Worm (Caenorhabditis elegans) whole organism, L3 larva: ENCODE measurements around the gene cdc-14.

Experiments used
- R02D3.7 ChIP-seq: fragments of 150-350 bp; optimal IDR thresholded peaks from 2 replicates; lab custom pipeline; 2014; ENCODE audit warnings: missing biosample characterization, missing genetic modification characterization
- ZK546.5 ChIP-seq: sonication (generic microtip); optimal IDR thresholded peaks from 2 replicates; lab custom pipeline; 2017; ENCODE audit warnings: missing biosample characterization, missing genetic modification characterization
- aly-2 ChIP-seq: fragments of 150-350 bp; optimal IDR thresholded peaks from 2 replicates; lab custom pipeline; 2014; ENCODE audit warnings: missing biosample characterization, missing genetic modification characterization
- ama-1 ChIP-seq: fragments of 150-350 bp; optimal IDR thresholded peaks from 2 replicates; lab custom pipeline; 2018
- ceh-28 ChIP-seq: fragments of 150-350 bp; optimal IDR thresholded peaks from 2 replicates; lab custom pipeline; 2014; ENCODE audit warnings: missing biosample characterization, missing genetic modification reagents, missing genetic modification characterization
- egl-27 ChIP-seq: sonication (generic microtip); optimal IDR thresholded peaks from 4 replicates; lab custom pipeline; 2017; ENCODE audit warnings: missing biosample characterization, missing genetic modification reagents, missing genetic modification characterization
- egl-5 ChIP-seq: fragments of 150-350 bp; optimal IDR thresholded peaks from 2 replicates; lab custom pipeline; 2017; ENCODE audit warnings: missing biosample characterization, missing genetic modification reagents, missing genetic modification characterization, inconsistent platforms
- elt-1 ChIP-seq: fragments of 150-350 bp; optimal IDR thresholded peaks from 2 replicates; lab custom pipeline; 2014; ENCODE audit warnings: missing biosample characterization, missing genetic modification characterization
- elt-2 ChIP-seq: sonication (generic microtip); optimal IDR thresholded peaks from 2 replicates; lab custom pipeline; 2016; ENCODE audit warnings: missing genetic modification reagents, mild to moderate bottlenecking, missing genetic modification characterization, missing compliant biosample characterization
- elt-3 ChIP-seq, 3 experiments: fragments of 150-350 bp in 1 of 3; sonication (generic microtip) in 2 of 3; optimal IDR thresholded peaks; 2 replicates in 2 of 3; 4 replicates in 1 of 3; lab custom pipeline; 2014 to 2017; ENCODE audit warnings: missing biosample characterization in 3 of 3, missing genetic modification characterization in 3 of 3
- eor-1 ChIP-seq, 2 experiments: fragments of 150-350 bp; optimal IDR thresholded peaks; 2 replicates each; lab custom pipeline; 2014 to 2018; ENCODE audit warnings: missing biosample characterization in 2 of 2, missing genetic modification characterization in 2 of 2
- fkh-2 ChIP-seq: fragments of 150-350 bp; optimal IDR thresholded peaks from 2 replicates; lab custom pipeline; 2014; ENCODE audit warnings: missing biosample characterization, missing genetic modification reagents, missing genetic modification characterization
- fos-1 ChIP-seq: fragments of 150-350 bp; optimal IDR thresholded peaks from 2 replicates; lab custom pipeline; 2014; ENCODE audit warnings: missing biosample characterization, missing genetic modification characterization
- lin-15B ChIP-seq: fragments of 150-350 bp; optimal IDR thresholded peaks from 2 replicates; lab custom pipeline; 2014; ENCODE audit warnings: missing biosample characterization, missing genetic modification characterization
- lin-39 ChIP-seq: fragments of 150-350 bp; optimal IDR thresholded peaks from 2 replicates; lab custom pipeline; 2018; ENCODE audit warnings: missing biosample characterization, missing genetic modification reagents, missing genetic modification characterization
- lsy-12 ChIP-seq: sonication (generic microtip); optimal IDR thresholded peaks from 2 replicates; lab custom pipeline; 2016; ENCODE audit warnings: mild to moderate bottlenecking, missing genetic modification characterization, missing compliant biosample characterization
- mdl-1 ChIP-seq: fragments of 150-350 bp; optimal IDR thresholded peaks from 2 replicates; lab custom pipeline; 2014; ENCODE audit warnings: missing biosample characterization, missing genetic modification characterization
- mml-1 ChIP-seq: fragments of 150-350 bp; sonication (generic microtip); optimal IDR thresholded peaks from 3 replicates; lab custom pipeline; 2014; ENCODE audit warnings: missing biosample characterization, missing genetic modification characterization
- nfya-1 ChIP-seq: sonication (generic microtip); optimal IDR thresholded peaks from 2 replicates; lab custom pipeline; 2017; ENCODE audit warnings: missing genetic modification characterization, mild to moderate bottlenecking, missing compliant biosample characterization, antibody characterized with exemption, moderate library complexity; ENCODE audit not compliant: insufficient read depth
- nhr-11 ChIP-seq: fragments of 150-350 bp; optimal IDR thresholded peaks from 2 replicates; lab custom pipeline; 2014; ENCODE audit warnings: missing biosample characterization, missing genetic modification characterization
- nhr-12 ChIP-seq: fragments of 150-350 bp; optimal IDR thresholded peaks from 2 replicates; lab custom pipeline; 2014; ENCODE audit warnings: missing biosample characterization, missing genetic modification characterization
- nhr-23 ChIP-seq: fragments of 150-350 bp; optimal IDR thresholded peaks from 2 replicates; lab custom pipeline; 2014; ENCODE audit warnings: missing biosample characterization, missing genetic modification reagents, missing genetic modification characterization
- nhr-237 ChIP-seq: fragments of 150-350 bp; optimal IDR thresholded peaks from 2 replicates; lab custom pipeline; 2014; ENCODE audit warnings: missing biosample characterization, missing genetic modification characterization
- nhr-43 ChIP-seq: sonication (generic microtip); optimal IDR thresholded peaks from 2 replicates; lab custom pipeline; 2016; ENCODE audit warnings: mild to moderate bottlenecking, missing genetic modification characterization, missing compliant biosample characterization; ENCODE audit not compliant: poor library complexity, severe bottlenecking
- nhr-67 ChIP-seq: fragments of 150-350 bp; optimal IDR thresholded peaks from 2 replicates; lab custom pipeline; 2014; ENCODE audit warnings: missing biosample characterization, missing genetic modification characterization
- nhr-76 ChIP-seq: fragments of 150-350 bp; sonication (generic microtip); optimal IDR thresholded peaks from 5 replicates; lab custom pipeline; 2014; ENCODE audit warnings: missing biosample characterization, missing genetic modification characterization
- pha-4 ChIP-seq: fragments of 150-350 bp; optimal IDR thresholded peaks from 2 replicates; lab custom pipeline; 2014; ENCODE audit warnings: missing biosample characterization, missing genetic modification reagents, missing genetic modification characterization
- pqm-1 ChIP-seq: fragments of 150-350 bp; optimal IDR thresholded peaks from 2 replicates; lab custom pipeline; 2017; ENCODE audit warnings: missing biosample characterization, missing genetic modification characterization, inconsistent platforms
- sea-2 ChIP-seq: fragments of 150-350 bp; sonication (generic microtip); optimal IDR thresholded peaks from 4 replicates; lab custom pipeline; 2014; ENCODE audit warnings: missing biosample characterization, missing genetic modification reagents, missing genetic modification characterization
- skn-1 ChIP-seq: fragments of 150-350 bp; optimal IDR thresholded peaks from 2 replicates; lab custom pipeline; 2014; ENCODE audit warnings: missing biosample characterization, missing genetic modification characterization
- snpc-4 ChIP-seq: fragments of 150-350 bp; optimal IDR thresholded peaks from 2 replicates; lab custom pipeline; 2014; ENCODE audit warnings: missing biosample characterization, missing genetic modification characterization
- tbx-2 ChIP-seq: sonication (generic microtip); optimal IDR thresholded peaks from 2 replicates; lab custom pipeline; 2016; ENCODE audit warnings: mild to moderate bottlenecking, missing genetic modification characterization, missing compliant biosample characterization
- unc-39 ChIP-seq: sonication (generic microtip); optimal IDR thresholded peaks from 4 replicates; lab custom pipeline; 2017; ENCODE audit warnings: missing biosample characterization, missing genetic modification characterization
- unc-62 ChIP-seq: fragments of 150-350 bp; sonication (generic microtip); optimal IDR thresholded peaks from 4 replicates; lab custom pipeline; 2014; ENCODE audit warnings: missing biosample characterization, missing genetic modification reagents, missing genetic modification characterization
- ztf-11 ChIP-seq: fragments of 150-350 bp; optimal IDR thresholded peaks from 2 replicates; lab custom pipeline; 2014; ENCODE audit warnings: missing biosample characterization, missing genetic modification characterization

cdc-14 gene

ce11 chrII:5599326-5600044 lies 6.3 kb upstream of the cdc-14 start, which contains the start of gene C17G10.10 (continued):
- TF ChIP-seq fkh-2 (tag; lab: Kevin White, UChicago): no peak
- TF ChIP-seq ama-1 (lab: Kevin White, UChicago): peak; percentile 93
- peak; percentile 75 for TF ChIP-seq nfya-1 (tag; lab: Kevin White, UChicago)
- peak; percentile 60 for TF ChIP-seq lin-15B (tag; lab: Kevin White, UChicago)
- no peak for TF ChIP-seq egl-27 (tag; lab: Kevin White, UChicago)
- TF ChIP-seq elt-2: peak; percentile 83

- TF ChIP-seq mdl-1 (tag; lab: Kevin White, UChicago) (no peak), unc-39 (tag; lab: Kevin White, UChicago) (no peak), nhr-12 (tag; lab: Kevin White, UChicago) (no peak), nhr-43 (tag; lab: Kevin White, UChicago) (no peak), fkh-2 (tag; lab: Kevin White, UChicago) (no peak), tbx-2 (tag; lab: Kevin White, UChicago) (no peak), sea-2 (GFP tag; lab: Kevin White, UChicago) (no peak), nhr-11 (tag; lab: Kevin White, UChicago) (no peak), ztf-11 (tag; lab: Kevin White, UChicago) (no peak), unc-62 (GFP tag; lab: Kevin White, UChicago) (no peak), pqm-1 (tag; lab: Kevin White, UChicago) (no peak)
Observed at ce11 chrII:5596247-5596646, 3.0 kb upstream of the cdc-14 start, which contains the start of gene C17G10.1. Gene C17G10.1 (plus strand): TSS chrII:5596547.

ce11 chrII:5594210-5594764 lies 1.1 kb upstream of the cdc-14 start, which contains the start of gene ttc-4:
Gene ttc-4 (plus strand): TSS chrII:5594714.
- TF ChIP-seq pqm-1 (tag; lab: Kevin White, UChicago): peak; percentile 51
- TF ChIP-seq snpc-4: peak; percentile 75
- TF ChIP-seq egl-5: no peak
- no peak for TF ChIP-seq fkh-2 (tag; lab: Kevin White, UChicago)
- no peak for TF ChIP-seq ZK546.5 (tag; lab: Kevin White, UChicago)
- no peak for TF ChIP-seq ztf-11 (tag; lab: Kevin White, UChicago)
- TF ChIP-seq mml-1 (tag; lab: Kevin White, UChicago): no peak
- TF ChIP-seq nhr-76 (tag; lab: Kevin White, UChicago): no peak
- peak; percentile 65 for TF ChIP-seq lin-15B (tag; lab: Kevin White, UChicago)
- no peak for TF ChIP-seq egl-27 (tag; lab: Kevin White, UChicago)
- TF ChIP-seq elt-3 (tag; optimal IDR thresholded peaks at IDR 0.05; lab: Kevin White, UChicago): no peak
- no peak for TF ChIP-seq ama-1 (lab: Kevin White, UChicago)
- TF ChIP-seq sea-2 (GFP tag; lab: Kevin White, UChicago): no peak
- no peak for TF ChIP-seq R02D3.7 (tag; lab: Kevin White, UChicago)
- no peak for TF ChIP-seq eor-1 (tag; optimal IDR thresholded peaks at IDR 0.05; lab: Kevin White, UChicago)
- peak; percentile 38 for TF ChIP-seq nhr-23 (tag; lab: Kevin White, UChicago)
- TF ChIP-seq nhr-237 (tag; lab: Kevin White, UChicago): no peak
- TF ChIP-seq lin-39 (tag; lab: Kevin White, UChicago): no peak
- peak; percentile 39 for TF ChIP-seq elt-2
- no peak for TF ChIP-seq nhr-67
- no peak for TF ChIP-seq mdl-1 (tag; lab: Kevin White, UChicago)
- TF ChIP-seq pha-4: peak; percentile 71
- no peak for TF ChIP-seq ceh-28 (tag; lab: Kevin White, UChicago)
- no peak for TF ChIP-seq fos-1 (tag; lab: Kevin White, UChicago)
- TF ChIP-seq nfya-1 (tag; lab: Kevin White, UChicago): peak; percentile 58
- TF ChIP-seq, all 47 proteins: peak for 7

ce11 chrII:5592857-5593256 lies 370 bp downstream of the cdc-14 start:
- TF ChIP-seq aly-2 (tag; lab: Kevin White, UChicago) (no peak), skn-1 (tag; lab: Kevin White, UChicago) (no peak), lsy-12 (no peak), elt-1 (tag; lab: Kevin White, UChicago) (peak; percentile 66), ceh-28 (tag; lab: Kevin White, UChicago) (no peak)
